Fruit fly (Drosophila melanogaster) whole organism, embryonic: ENCODE results near the gene sro.

Experiments used
- Aef1 ChIP-seq: fragments of 200-800 bp; sonication (Bioruptor generic); IDR thresholded peaks from 3 replicates; pipeline ENCODE4 v1.3.6; 2022; ENCODE audit warnings: missing biosample characterization, missing genetic modification characterization
- CG10979 ChIP-seq: fragments of 200-800 bp; sonication (Bioruptor generic); optimal IDR thresholded peaks from 2 replicates; lab custom pipeline; 2018; ENCODE audit warnings: missing biosample characterization, mild to moderate bottlenecking, missing genetic modification characterization, moderate library complexity
- CG12071 ChIP-seq: fragments of 200-800 bp; sonication (Bioruptor generic); optimal IDR thresholded peaks from 3 replicates; lab custom pipeline; 2018; ENCODE audit warnings: missing biosample characterization, mild to moderate bottlenecking, missing genetic modification characterization
- CG12299 ChIP-seq: fragments of 200-800 bp; sonication (Bioruptor generic); optimal IDR thresholded peaks from 2 replicates; lab custom pipeline; 2018; ENCODE audit warnings: missing biosample characterization, mild to moderate bottlenecking, missing genetic modification characterization
- CG12744 ChIP-seq: fragments of 200-800 bp; sonication (Bioruptor generic); optimal IDR thresholded peaks from 2 replicates; lab custom pipeline; 2016; ENCODE audit warnings: missing biosample characterization, missing genetic modification characterization
- CG16813 ChIP-seq: fragments of 200-800 bp; sonication (Bioruptor generic); IDR thresholded peaks from 3 replicates; pipeline ENCODE4 v1.3.6; 2022; ENCODE audit warnings: missing biosample characterization, missing genetic modification characterization; ENCODE audit not compliant: partially characterized antibody
- CG17385 ChIP-seq: fragments of 200-800 bp; sonication (Bioruptor generic); optimal IDR thresholded peaks from 3 replicates; lab custom pipeline; 2018; ENCODE audit warnings: missing biosample characterization, mild to moderate bottlenecking, missing genetic modification characterization
- CG18262 ChIP-seq: fragments of 200-800 bp; optimal IDR thresholded peaks from 3 replicates; lab custom pipeline; 2019; ENCODE audit warnings: missing biosample characterization, mild to moderate bottlenecking, missing genetic modification characterization, moderate library complexity
- CG2889 ChIP-seq: fragments of 200-800 bp; sonication (Bioruptor generic); IDR thresholded peaks from 3 replicates; pipeline ENCODE4 v1.3.6; 2022; ENCODE audit warnings: missing biosample characterization, missing genetic modification characterization
- CG31224 ChIP-seq: fragments of 200-800 bp; sonication (Bioruptor generic); IDR thresholded peaks from 2 replicates; pipeline ENCODE4 v1.3.6; 2022; ENCODE audit warnings: missing biosample characterization, missing genetic modification characterization
- CG32532 ChIP-seq: fragments of 200-800 bp; sonication (Bioruptor generic); IDR thresholded peaks from 2 replicates; pipeline ENCODE4 v1.3.6; 2022; ENCODE audit warnings: missing biosample characterization, missing genetic modification characterization
- CG3726 ChIP-seq: fragments of 200-800 bp; sonication (Bioruptor generic); IDR thresholded peaks from 3 replicates; pipeline ENCODE4, ENCODE4 v1.3.6; 2022; ENCODE audit warnings: missing biosample characterization, missing genetic modification characterization
- CG4282 ChIP-seq: fragments of 200-800 bp; sonication (Bioruptor generic); optimal IDR thresholded peaks from 2 replicates; lab custom pipeline; 2016; ENCODE audit warnings: missing biosample characterization, missing genetic modification characterization
- CG4854 ChIP-seq: fragments of 200-800 bp; sonication (Bioruptor generic); optimal IDR thresholded peaks from 2 replicates; lab custom pipeline; 2016; ENCODE audit warnings: missing biosample characterization, missing genetic modification characterization, inconsistent platforms
- CG6175 ChIP-seq: fragments of 200-800 bp; sonication (Bioruptor generic); IDR thresholded peaks from 3 replicates; pipeline ENCODE4 v1.3.6; 2022; ENCODE audit warnings: missing biosample characterization, missing genetic modification characterization
- CG6254 ChIP-seq: fragments of 200-800 bp; sonication (Bioruptor generic); optimal IDR thresholded peaks from 3 replicates; lab custom pipeline; 2017; ENCODE audit warnings: mild to moderate bottlenecking, missing biosample characterization, missing genetic modification reagents, missing genetic modification characterization
- CG8478 ChIP-seq: fragments of >200 bp; optimal IDR thresholded peaks from 2 replicates; lab custom pipeline; 2018
- CG9797 ChIP-seq: fragments of 200-800 bp; sonication (Bioruptor generic); optimal IDR thresholded peaks from 3 replicates; lab custom pipeline; 2018; ENCODE audit warnings: missing biosample characterization, mild to moderate bottlenecking, missing genetic modification characterization
- CG9817 ChIP-seq: fragments of 200-800 bp; sonication (Bioruptor generic); optimal IDR thresholded peaks from 2 replicates; lab custom pipeline; 2018; ENCODE audit warnings: missing biosample characterization, mild to moderate bottlenecking, missing genetic modification characterization, moderate library complexity
- Chrac-16 ChIP-seq: fragments of 200-800 bp; sonication (Bioruptor generic); optimal IDR thresholded peaks from 3 replicates; lab custom pipeline; 2016; ENCODE audit warnings: missing biosample characterization, missing genetic modification characterization
- HHEX ChIP-seq: fragments of 200-800 bp; sonication (Bioruptor generic); optimal IDR thresholded peaks from 3 replicates; lab custom pipeline; 2017; ENCODE audit warnings: missing biosample characterization, mild to moderate bottlenecking, missing genetic modification characterization, missing genetic modification reagents
- HLH3B ChIP-seq: fragments of 200-800 bp; sonication (Bioruptor generic); IDR thresholded peaks from 2 replicates; pipeline ENCODE4 v1.3.6; 2022; ENCODE audit warnings: missing biosample characterization, missing genetic modification characterization
- Hr39 ChIP-seq: fragments of >200 bp; optimal IDR thresholded peaks from 2 replicates; lab custom pipeline; 2017
- Max ChIP-seq: fragments of 200-800 bp; sonication (Bioruptor generic); optimal IDR thresholded peaks from 2 replicates; lab custom pipeline; 2016; ENCODE audit warnings: missing biosample characterization, mild to moderate bottlenecking, missing genetic modification characterization
- Myb ChIP-seq: fragments of 200-800 bp; sonication (Bioruptor generic); optimal IDR thresholded peaks from 2 replicates; lab custom pipeline; 2016; ENCODE audit warnings: missing biosample characterization, missing genetic modification characterization
- NC2β ChIP-seq: fragments of 200-800 bp; sonication (Bioruptor generic); optimal IDR thresholded peaks from 2 replicates; lab custom pipeline; 2016; ENCODE audit warnings: missing biosample characterization, missing genetic modification characterization
- Oli ChIP-seq: fragments of 200-800 bp; sonication (Bioruptor generic); optimal IDR thresholded peaks from 2 replicates; lab custom pipeline; 2018; ENCODE audit warnings: missing biosample characterization, mild to moderate bottlenecking, missing genetic modification characterization, moderate library complexity
- Rx ChIP-seq: fragments of 200-800 bp; sonication (Bioruptor generic); IDR thresholded peaks from 2 replicates; pipeline ENCODE4 v1.3.6; 2022; ENCODE audit warnings: missing biosample characterization, missing genetic modification characterization
- Sox102F ChIP-seq: fragments of 200-800 bp; sonication (Bioruptor generic); optimal IDR thresholded peaks from 2 replicates; lab custom pipeline; 2018; ENCODE audit warnings: missing biosample characterization, mild to moderate bottlenecking, missing genetic modification characterization, moderate library complexity
- amos ChIP-seq: fragments of 200-800 bp; sonication (Bioruptor generic); IDR thresholded peaks from 2 replicates; pipeline ENCODE4 v1.3.6; 2022; ENCODE audit warnings: missing biosample characterization, missing genetic modification characterization; ENCODE audit not compliant: partially characterized antibody
- ara ChIP-seq: fragments of 200-800 bp; sonication (Bioruptor generic); IDR thresholded peaks from 2 replicates; pipeline ENCODE4 v1.3.6; 2022; ENCODE audit warnings: missing biosample characterization, missing genetic modification characterization
- ci ChIP-seq: fragments of 200-800 bp; sonication (Bioruptor generic); IDR thresholded peaks from 3 replicates; pipeline ENCODE4 v1.3.6; 2022; ENCODE audit warnings: missing biosample characterization, missing genetic modification characterization
- crc ChIP-seq: fragments of 200-800 bp; sonication (Bioruptor generic); optimal IDR thresholded peaks from 2 replicates; lab custom pipeline; 2016; ENCODE audit warnings: missing biosample characterization, missing genetic modification characterization
- crp ChIP-seq, 2 experiments: fragments of 200-800 bp; sonication (Bioruptor generic); optimal IDR thresholded peaks; 2 replicates in 1 of 2; 3 replicates in 1 of 2; lab custom pipeline; 2017; ENCODE audit warnings: missing biosample characterization in 2 of 2, missing genetic modification characterization in 2 of 2, mild to moderate bottlenecking in 1 of 2, moderate library complexity in 1 of 2
- dan ChIP-seq: fragments of 200-800 bp; sonication (Bioruptor generic); IDR thresholded peaks from 2 replicates; pipeline ENCODE4 v1.3.6; 2022; ENCODE audit warnings: missing biosample characterization, missing genetic modification characterization
- dmrt11E ChIP-seq: fragments of 200-800 bp; sonication (Bioruptor generic); optimal IDR thresholded peaks from 3 replicates; lab custom pipeline; 2018; ENCODE audit warnings: missing biosample characterization, mild to moderate bottlenecking, missing genetic modification characterization, moderate library complexity
- esg ChIP-seq: fragments of 200-800 bp; sonication (Bioruptor generic); conservative IDR thresholded peaks from 2 replicates; pipeline ENCODE4 v1.3.6; 2022; ENCODE audit warnings: missing biosample characterization, missing genetic modification characterization
- gfzf ChIP-seq: fragments of 200-800 bp; sonication (Bioruptor generic); optimal IDR thresholded peaks from 2 replicates; lab custom pipeline; 2016; ENCODE audit warnings: missing biosample characterization, mild to moderate bottlenecking, missing genetic modification characterization, moderate library complexity
- gsb ChIP-seq: fragments of 200-800 bp; sonication (Bioruptor generic); IDR thresholded peaks from 2 replicates; pipeline ENCODE4 v1.3.6; 2022; ENCODE audit warnings: missing biosample characterization, missing genetic modification characterization
- jigr1 ChIP-seq: fragments of 200-800 bp; sonication (Bioruptor generic); IDR thresholded peaks from 3 replicates; pipeline ENCODE4 v1.3.6; 2022; ENCODE audit warnings: missing biosample characterization, missing genetic modification characterization
- kni ChIP-seq: fragments of 200-800 bp; sonication (Bioruptor generic); optimal IDR thresholded peaks from 3 replicates; lab custom pipeline; 2017; ENCODE audit warnings: mild to moderate bottlenecking, missing biosample characterization, missing genetic modification reagents, missing genetic modification characterization
- maf-S ChIP-seq: fragments of 200-800 bp; sonication (Bioruptor generic); optimal IDR thresholded peaks from 2 replicates; lab custom pipeline; 2016; ENCODE audit warnings: missing biosample characterization, missing genetic modification characterization
- onecut ChIP-seq: fragments of 200-800 bp; sonication (Bioruptor generic); IDR thresholded peaks from 2 replicates; pipeline ENCODE4 v1.3.6; 2022; ENCODE audit warnings: missing biosample characterization, missing genetic modification characterization
- otp ChIP-seq: fragments of 200-800 bp; sonication (Bioruptor generic); IDR thresholded peaks from 3 replicates; pipeline ENCODE4, ENCODE4 v1.3.6; 2022; ENCODE audit warnings: missing biosample characterization, missing genetic modification characterization
- p53 ChIP-seq: fragments of 200-800 bp; sonication (Bioruptor generic); optimal IDR thresholded peaks from 2 replicates; lab custom pipeline; 2016; ENCODE audit warnings: missing biosample characterization, missing genetic modification characterization
- phol ChIP-seq: fragments of 200-800 bp; sonication (Bioruptor generic); optimal IDR thresholded peaks from 3 replicates; lab custom pipeline; 2018; ENCODE audit warnings: missing biosample characterization, mild to moderate bottlenecking, missing genetic modification characterization, moderate library complexity
- pum ChIP-seq: fragments of 200-800 bp; sonication (Bioruptor generic); optimal IDR thresholded peaks from 2 replicates; lab custom pipeline; 2016; ENCODE audit warnings: missing biosample characterization, missing genetic modification characterization
- run ChIP-seq: fragments of 200-800 bp; sonication (Bioruptor generic); optimal IDR thresholded peaks from 3 replicates; lab custom pipeline; 2018; ENCODE audit warnings: missing biosample characterization, mild to moderate bottlenecking, missing genetic modification characterization
- sisA ChIP-seq: fragments of 200-800 bp; sonication (Bioruptor generic); IDR thresholded peaks from 2 replicates; pipeline ENCODE4 v1.3.6; 2022; ENCODE audit warnings: missing biosample characterization, missing genetic modification characterization
- stc ChIP-seq: fragments of 200-800 bp; sonication (Bioruptor generic); IDR thresholded peaks from 2 replicates; pipeline ENCODE4 v1.3.6; 2022; ENCODE audit warnings: missing biosample characterization, missing genetic modification characterization
- trh ChIP-seq: fragments of 200-800 bp; sonication (Bioruptor generic); optimal IDR thresholded peaks from 2 replicates; lab custom pipeline; 2016; ENCODE audit warnings: missing biosample characterization, missing genetic modification characterization

The sro gene

DNA sequence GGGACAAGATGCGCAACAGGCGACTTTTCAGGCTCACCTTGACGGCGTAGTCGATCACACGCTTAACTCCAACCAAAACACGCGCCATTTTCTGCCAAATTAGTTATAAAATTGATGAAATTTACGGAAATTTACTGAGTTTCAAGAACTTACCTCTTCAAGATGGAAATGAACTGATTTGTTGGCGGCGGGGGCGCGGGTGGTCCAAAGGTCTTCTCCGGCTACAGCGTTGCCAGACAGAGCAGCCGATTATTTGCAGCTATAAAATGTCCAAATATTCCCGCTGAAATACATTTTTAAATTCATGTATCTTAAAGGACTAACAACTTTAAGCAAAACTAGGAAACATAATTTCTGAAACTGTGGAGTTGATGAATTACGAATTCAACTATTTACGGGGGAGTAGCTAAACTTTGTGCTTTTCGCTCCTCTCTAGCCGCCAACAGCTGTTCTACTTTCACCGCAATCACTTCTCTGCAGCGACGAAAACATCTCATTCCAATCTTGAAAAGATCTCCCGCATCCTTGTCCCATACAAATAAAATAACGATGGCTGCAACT is 8.4 kb downstream of the sro start, which contains the start of the genes Etfb and CG7789 (continued):
- no peak for TF ChIP-seq CG17385 (GFP tag; lab: Kevin White, UChicago)
- no peak for TF ChIP-seq CG12071
- TF ChIP-seq Max = peak; percentile 29
- peak; percentile 78 for TF ChIP-seq Myb (GFP tag; lab: Kevin White, UChicago)
- TF ChIP-seq ara (GFP tag; lab: Robert Waterston, UW) = peak; percentile 51; the same call in 1 of the 2 replicates
- TF ChIP-seq NC2β (GFP tag; lab: Kevin White, UChicago) = peak; percentile 80
- TF ChIP-seq HHEX (GFP tag; lab: Kevin White, UChicago) = peak; percentile 57
- peak; percentile 80 for TF ChIP-seq amos (GFP tag; lab: Robert Waterston, UW)
- peak; percentile 67 for TF ChIP-seq HLH3B (GFP tag; lab: Robert Waterston, UW)
- peak; percentile 16; the same call in 1 of the 3 replicates for TF ChIP-seq CG3726 (GFP tag; lab: Robert Waterston, UW)
- TF ChIP-seq CG4854 = peak; percentile 24
- peak; percentile 51; the same call in 1 of the 3 replicates for TF ChIP-seq CG6175 (GFP tag; lab: Robert Waterston, UW)
- peak; percentile 78 for TF ChIP-seq sisA (GFP tag; lab: Robert Waterston, UW)
- peak; percentile 71 for TF ChIP-seq phol (tag; lab: Kevin White, UChicago)
- peak; percentile 65 for TF ChIP-seq maf-S (GFP tag; lab: Kevin White, UChicago)
- TF ChIP-seq crc = no peak
- TF ChIP-seq crp (GFP tag; optimal IDR thresholded peaks at IDR 0.05; lab: Kevin White, UChicago) = peak; percentile 37 to 94
- no peak for TF ChIP-seq Hr39 (lab: Kevin White, UChicago)
- peak; percentile 62 for TF ChIP-seq Oli (tag; lab: Kevin White, UChicago)
- TF ChIP-seq CG9797 (GFP tag; lab: Kevin White, UChicago) = peak; percentile 36
- no peak for TF ChIP-seq run (tag; lab: Kevin White, UChicago)
- TF ChIP-seq CG18262 (tag; lab: Kevin White, UChicago) = no peak
- TF ChIP-seq CG8478 (lab: Kevin White, UChicago) = no peak
- TF ChIP-seq CG4282 (GFP tag; lab: Kevin White, UChicago) = peak; percentile 58
- TF ChIP-seq esg (GFP tag; lab: Robert Waterston, UW) = peak; percentile 55; the same call in 1 of the 2 replicates
- TF ChIP-seq CG10979 (tag; lab: Kevin White, UChicago) = peak; percentile 34
- peak; percentile 68 for TF ChIP-seq CG12299 (tag; lab: Kevin White, UChicago)
- peak; percentile 22 for TF ChIP-seq gfzf (GFP tag; lab: Kevin White, UChicago)
- TF ChIP-seq p53 (GFP tag; lab: Kevin White, UChicago) = no peak
- TF ChIP-seq trh (GFP tag; lab: Kevin White, UChicago) = peak; percentile 57
- peak; percentile 73 for TF ChIP-seq gsb (GFP tag; lab: Robert Waterston, UW)
- peak; percentile 90 for TF ChIP-seq CG32532 (GFP tag; lab: Robert Waterston, UW)
- no peak for TF ChIP-seq kni (GFP tag; lab: Kevin White, UChicago)
- peak; percentile 53 for TF ChIP-seq dmrt11E
- TF ChIP-seq CG9817 (tag; lab: Kevin White, UChicago) = peak; percentile 85
- no peak for TF ChIP-seq dan
- TF ChIP-seq ci (GFP tag; lab: Robert Waterston, UW) = peak; percentile 88
- peak; percentile 57 for TF ChIP-seq pum (GFP tag; lab: Kevin White, UChicago)
- 0 out of 3 replicates have a peak, but pooled peaks have one; percentile 30 for TF ChIP-seq jigr1 (GFP tag; lab: Robert Waterston, UW)
- peak; percentile 57 for TF ChIP-seq onecut
- peak; percentile 71 for TF ChIP-seq Aef1 (GFP tag; lab: Robert Waterston, UW)
- TF ChIP-seq stc (GFP tag; lab: Robert Waterston, UW) = peak; percentile 69
- TF ChIP-seq CG31224 = peak; percentile 77
- no peak for TF ChIP-seq CG6254 (GFP tag; lab: Kevin White, UChicago)
- peak; percentile 54; the same call in 1 of the 3 replicates for TF ChIP-seq CG2889
- peak; percentile 74 for TF ChIP-seq Chrac-16 (GFP tag; lab: Kevin White, UChicago)
- peak; percentile 48; the same call in 1 of the 2 replicates for TF ChIP-seq Rx
- peak; percentile 82 for TF ChIP-seq CG16813
- TF ChIP-seq CG12744 (GFP tag; lab: Kevin White, UChicago) = peak; percentile 55
- peak; percentile 61; the same call in 2 of the 3 replicates for TF ChIP-seq otp (GFP tag; lab: Robert Waterston, UW)
- TF ChIP-seq Sox102F (GFP tag; lab: Kevin White, UChicago) = no peak
